Worm (Caenorhabditis elegans) whole organism, L3 larva: ENCODE measurements around the gene Y105C5B.18.

Experiments used
- R02D3.7 ChIP-seq: fragments of 150-350 bp; optimal IDR thresholded peaks from 2 replicates; lab custom pipeline; 2014; ENCODE audit warnings: missing biosample characterization, missing genetic modification characterization
- ZK546.5 ChIP-seq: sonication (generic microtip); optimal IDR thresholded peaks from 2 replicates; lab custom pipeline; 2017; ENCODE audit warnings: missing biosample characterization, missing genetic modification characterization
- aly-2 ChIP-seq: fragments of 150-350 bp; optimal IDR thresholded peaks from 2 replicates; lab custom pipeline; 2014; ENCODE audit warnings: missing biosample characterization, missing genetic modification characterization
- ama-1 ChIP-seq: fragments of 150-350 bp; optimal IDR thresholded peaks from 2 replicates; lab custom pipeline; 2018
- ceh-16 ChIP-seq: sonication (generic microtip); optimal IDR thresholded peaks from 2 replicates; lab custom pipeline; 2017; ENCODE audit warnings: missing biosample characterization, missing genetic modification characterization
- ceh-28 ChIP-seq: fragments of 150-350 bp; optimal IDR thresholded peaks from 2 replicates; lab custom pipeline; 2014; ENCODE audit warnings: missing biosample characterization, missing genetic modification reagents, missing genetic modification characterization
- ceh-9 ChIP-seq: sonication (generic microtip); optimal IDR thresholded peaks from 2 replicates; lab custom pipeline; 2018; ENCODE audit warnings: missing biosample characterization, missing genetic modification characterization
- elt-1 ChIP-seq: fragments of 150-350 bp; optimal IDR thresholded peaks from 2 replicates; lab custom pipeline; 2014; ENCODE audit warnings: missing biosample characterization, missing genetic modification characterization
- elt-2 ChIP-seq: sonication (generic microtip); optimal IDR thresholded peaks from 2 replicates; lab custom pipeline; 2016; ENCODE audit warnings: missing genetic modification reagents, mild to moderate bottlenecking, missing genetic modification characterization, missing compliant biosample characterization
- eor-1 ChIP-seq, 2 experiments: fragments of 150-350 bp; optimal IDR thresholded peaks; 2 replicates each; lab custom pipeline; 2014 to 2018; ENCODE audit warnings: missing biosample characterization in 2 of 2, missing genetic modification characterization in 2 of 2
- fos-1 ChIP-seq: fragments of 150-350 bp; optimal IDR thresholded peaks from 2 replicates; lab custom pipeline; 2014; ENCODE audit warnings: missing biosample characterization, missing genetic modification characterization
- hmg-11 ChIP-seq: sonication (generic microtip); optimal IDR thresholded peaks from 2 replicates; lab custom pipeline; 2016; ENCODE audit warnings: missing genetic modification characterization, missing compliant biosample characterization
- lin-39 ChIP-seq: fragments of 150-350 bp; optimal IDR thresholded peaks from 2 replicates; lab custom pipeline; 2018; ENCODE audit warnings: missing biosample characterization, missing genetic modification reagents, missing genetic modification characterization
- lsy-12 ChIP-seq: sonication (generic microtip); optimal IDR thresholded peaks from 2 replicates; lab custom pipeline; 2016; ENCODE audit warnings: mild to moderate bottlenecking, missing genetic modification characterization, missing compliant biosample characterization
- mdl-1 ChIP-seq: fragments of 150-350 bp; optimal IDR thresholded peaks from 2 replicates; lab custom pipeline; 2014; ENCODE audit warnings: missing biosample characterization, missing genetic modification characterization
- mml-1 ChIP-seq: fragments of 150-350 bp; sonication (generic microtip); optimal IDR thresholded peaks from 3 replicates; lab custom pipeline; 2014; ENCODE audit warnings: missing biosample characterization, missing genetic modification characterization
- nhr-11 ChIP-seq: fragments of 150-350 bp; optimal IDR thresholded peaks from 2 replicates; lab custom pipeline; 2014; ENCODE audit warnings: missing biosample characterization, missing genetic modification characterization
- nhr-23 ChIP-seq: fragments of 150-350 bp; optimal IDR thresholded peaks from 2 replicates; lab custom pipeline; 2014; ENCODE audit warnings: missing biosample characterization, missing genetic modification reagents, missing genetic modification characterization
- nhr-237 ChIP-seq: fragments of 150-350 bp; optimal IDR thresholded peaks from 2 replicates; lab custom pipeline; 2014; ENCODE audit warnings: missing biosample characterization, missing genetic modification characterization
- nhr-25 ChIP-seq: sonication (generic microtip); optimal IDR thresholded peaks from 2 replicates; lab custom pipeline; 2017; ENCODE audit warnings: missing biosample characterization, missing genetic modification characterization
- nhr-43 ChIP-seq: sonication (generic microtip); optimal IDR thresholded peaks from 2 replicates; lab custom pipeline; 2016; ENCODE audit warnings: mild to moderate bottlenecking, missing genetic modification characterization, missing compliant biosample characterization; ENCODE audit not compliant: poor library complexity, severe bottlenecking
- nhr-67 ChIP-seq: fragments of 150-350 bp; optimal IDR thresholded peaks from 2 replicates; lab custom pipeline; 2014; ENCODE audit warnings: missing biosample characterization, missing genetic modification characterization
- nhr-76 ChIP-seq: fragments of 150-350 bp; sonication (generic microtip); optimal IDR thresholded peaks from 5 replicates; lab custom pipeline; 2014; ENCODE audit warnings: missing biosample characterization, missing genetic modification characterization
- nhr-77 ChIP-seq: fragments of 150-350 bp; optimal IDR thresholded peaks from 2 replicates; lab custom pipeline; 2014; ENCODE audit warnings: missing biosample characterization, missing genetic modification characterization
- sea-2 ChIP-seq: fragments of 150-350 bp; sonication (generic microtip); optimal IDR thresholded peaks from 4 replicates; lab custom pipeline; 2014; ENCODE audit warnings: missing biosample characterization, missing genetic modification reagents, missing genetic modification characterization
- unc-62 ChIP-seq: fragments of 150-350 bp; sonication (generic microtip); optimal IDR thresholded peaks from 4 replicates; lab custom pipeline; 2014; ENCODE audit warnings: missing biosample characterization, missing genetic modification reagents, missing genetic modification characterization
- ztf-11 ChIP-seq: fragments of 150-350 bp; optimal IDR thresholded peaks from 2 replicates; lab custom pipeline; 2014; ENCODE audit warnings: missing biosample characterization, missing genetic modification characterization

Gene Y105C5B.18

ce11 chrIV:15941403-15941802 lies 23.0 kb upstream of the Y105C5B.18 start, which contains the start of gene Y105C5B.11:
Gene Y105C5B.11, minus strand, starts transcription at chrIV:15941503.
- TF ChIP-seq aly-2 (tag; lab: Kevin White, UChicago) = no peak
- TF ChIP-seq nhr-25 (tag; lab: Kevin White, UChicago) = no peak
- no peak for TF ChIP-seq ceh-9
- TF ChIP-seq ceh-16 (tag; lab: Kevin White, UChicago) = no peak
- no peak for TF ChIP-seq R02D3.7
- no peak for TF ChIP-seq fos-1 (tag; lab: Kevin White, UChicago)

- TF ChIP-seq nhr-25 (tag; lab: Kevin White, UChicago) = no peak
- no peak for TF ChIP-seq nhr-43 (tag; lab: Kevin White, UChicago)
- TF ChIP-seq, all 47 proteins: peak for 0
These were observed 17.9 kb upstream of the Y105C5B.18 start, which contains the start of gene skr-10 for ce11 chrIV:15946507-15946906. Gene skr-10, plus strand, starts transcription at chrIV:15946807.

ce11 chrIV:15949995-15950394 lies 14.4 kb upstream of the Y105C5B.18 start:
- TF ChIP-seq nhr-25 (tag; lab: Kevin White, UChicago) = no peak
- TF ChIP-seq aly-2 (tag; lab: Kevin White, UChicago) = no peak
- TF ChIP-seq elt-2 (tag; lab: Kevin White, UChicago) = no peak
- no peak for TF ChIP-seq nhr-67 (tag; lab: Kevin White, UChicago)
- TF ChIP-seq sea-2 (GFP tag; lab: Kevin White, UChicago) = no peak
- no peak for TF ChIP-seq mml-1
- no peak for TF ChIP-seq fos-1 (tag; lab: Kevin White, UChicago)
- TF ChIP-seq ceh-16 (tag; lab: Kevin White, UChicago) = no peak
- no peak for TF ChIP-seq ZK546.5 (tag; lab: Kevin White, UChicago)
- no peak for TF ChIP-seq eor-1 (tag; optimal IDR thresholded peaks at IDR 0.05; lab: Kevin White, UChicago)
- no peak for TF ChIP-seq nhr-43 (tag; lab: Kevin White, UChicago)
- TF ChIP-seq nhr-11 (tag; lab: Kevin White, UChicago) = no peak
- no peak for TF ChIP-seq mdl-1 (tag; lab: Kevin White, UChicago)
- TF ChIP-seq lin-39 (tag; lab: Kevin White, UChicago) = no peak

ce11 chrIV:15950838-15951581 lies 13.4 kb upstream of the Y105C5B.18 start, which contains the start of gene ifas-3:
Gene ifas-3, minus strand, starts transcription at chrIV:15950888.
- TF ChIP-seq nhr-23 (tag; lab: Kevin White, UChicago) (no peak), hmg-11 (tag; lab: Kevin White, UChicago) (no peak), aly-2 (tag; lab: Kevin White, UChicago) (no peak), ceh-28 (tag; lab: Kevin White, UChicago) (no peak), elt-1 (no peak), mdl-1 (tag; lab: Kevin White, UChicago) (no peak), nhr-76 (no peak), ceh-16 (tag; lab: Kevin White, UChicago) (no peak), nhr-11 (tag; lab: Kevin White, UChicago) (no peak), lsy-12 (no peak), ztf-11 (tag; lab: Kevin White, UChicago) (no peak)

- no peak for TF ChIP-seq nhr-237 (tag; lab: Kevin White, UChicago)
- TF ChIP-seq fos-1 (tag; lab: Kevin White, UChicago) = no peak
- TF ChIP-seq lsy-12 = no peak
- peak; percentile 67 for TF ChIP-seq elt-2 (tag; lab: Kevin White, UChicago)
- TF ChIP-seq nhr-76 = no peak
- TF ChIP-seq, all 47 proteins: peak for 1
These were observed 12.8 kb upstream of the Y105C5B.18 start, which contains the start of gene Y105C5B.15 for ce11 chrIV:15951640-15952039. Gene Y105C5B.15, plus strand, starts transcription at chrIV:15951936.

ce11 chrIV:15953689-15954088 lies 10.7 kb upstream of the Y105C5B.18 start:
- TF ChIP-seq ama-1 (lab: Kevin White, UChicago) (no peak), lsy-12 (no peak), elt-1 (no peak), ceh-9 (no peak), nhr-76 (no peak), nhr-237 (tag; lab: Kevin White, UChicago) (no peak), nhr-77 (tag; lab: Kevin White, UChicago) (no peak), unc-62 (GFP tag; lab: Kevin White, UChicago) (no peak), sea-2 (GFP tag; lab: Kevin White, UChicago) (no peak)
